Worm (Caenorhabditis elegans): Measurements from ENCODE around the gene vps-16.

ce11 chrIII:6430834-6431233, 2.2 kb upstream of the vps-16 start, which contains the start of gene popl-1:
- no peak for TF ChIP-seq ceh-36 (tag; optimal IDR thresholded peaks at IDR 0.05)
- no peak for TF ChIP-seq ama-1 (optimal IDR thresholded peaks at IDR 0.05)
- no peak for TF ChIP-seq pes-1 (GFP tag; IDR thresholded peaks at IDR 0.05)

Data from whole organism, early embryonic.